Worm (Caenorhabditis elegans) whole organism, late embryonic: ENCODE results near the gene Y47D7A.19.

Experiments used
- C38D4.7 ChIP-seq: fragments of 200-800 bp; sonication (Bioruptor generic); optimal IDR thresholded peaks from 2 replicates; lab custom pipeline; 2018; ENCODE audit warnings: mild to moderate bottlenecking, missing genetic modification characterization, moderate library complexity, missing compliant biosample characterization
- K09A11.1 ChIP-seq: sonication (generic microtip); optimal IDR thresholded peaks from 2 replicates; lab custom pipeline; 2017; ENCODE audit warnings: antibody characterized with exemption, mild to moderate bottlenecking, missing genetic modification characterization, missing compliant biosample characterization; ENCODE audit not compliant: insufficient read depth
- T23F11.4 ChIP-seq: fragments of 200-800 bp; sonication (Bioruptor generic); optimal IDR thresholded peaks from 2 replicates; lab custom pipeline; 2018; ENCODE audit warnings: mild to moderate bottlenecking, missing genetic modification characterization, missing compliant biosample characterization
- Y22D7AL.16 ChIP-seq: sonication (generic microtip); optimal IDR thresholded peaks from 2 replicates; lab custom pipeline; 2016; ENCODE audit warnings: missing genetic modification characterization, missing compliant biosample characterization
- ahr-1 ChIP-seq: sonication (generic microtip); optimal IDR thresholded peaks from 2 replicates; lab custom pipeline; 2016; ENCODE audit warnings: missing genetic modification characterization, missing compliant biosample characterization
- ama-1 ChIP-seq: fragments of 150-350 bp; optimal IDR thresholded peaks from 2 replicates; lab custom pipeline; 2014
- ceh-19 ChIP-seq: fragments of 200-800 bp; sonication (Bioruptor generic); optimal IDR thresholded peaks from 2 replicates; lab custom pipeline; 2018; ENCODE audit warnings: mild to moderate bottlenecking, missing genetic modification characterization, missing compliant biosample characterization
- ceh-2 ChIP-seq: sonication (generic microtip); optimal IDR thresholded peaks from 2 replicates; lab custom pipeline; 2016; ENCODE audit warnings: missing genotype, missing genetic modification characterization, missing compliant biosample characterization
- ceh-24 ChIP-seq: sonication (generic microtip); optimal IDR thresholded peaks from 2 replicates; lab custom pipeline; 2016; ENCODE audit warnings: mild to moderate bottlenecking, missing genetic modification characterization, missing compliant biosample characterization
- ceh-30 ChIP-seq: fragments of 150-350 bp; optimal IDR thresholded peaks from 2 replicates; lab custom pipeline; 2014; ENCODE audit warnings: missing biosample characterization, missing genetic modification characterization
- ceh-34 ChIP-seq: sonication (generic microtip); optimal IDR thresholded peaks from 2 replicates; lab custom pipeline; 2016; ENCODE audit warnings: mild to moderate bottlenecking, missing genetic modification characterization, missing compliant biosample characterization
- ceh-6 ChIP-seq: fragments of 200-800 bp; sonication (Bioruptor generic); optimal IDR thresholded peaks from 2 replicates; lab custom pipeline; 2018; ENCODE audit warnings: mild to moderate bottlenecking, missing genetic modification characterization, missing compliant biosample characterization
- ceh-9 ChIP-seq: sonication (generic microtip); optimal IDR thresholded peaks from 2 replicates; lab custom pipeline; 2016; ENCODE audit warnings: mild to moderate bottlenecking, missing genetic modification characterization, inconsistent platforms, missing compliant biosample characterization
- che-1 ChIP-seq: sonication (generic microtip); optimal IDR thresholded peaks from 2 replicates; lab custom pipeline; 2016; ENCODE audit warnings: mild to moderate bottlenecking, missing genetic modification characterization, missing compliant biosample characterization
- dmd-4 ChIP-seq: sonication (generic microtip); optimal IDR thresholded peaks from 2 replicates; lab custom pipeline; 2016; ENCODE audit warnings: borderline replicate concordance, missing genetic modification characterization, missing compliant biosample characterization
- ets-4 ChIP-seq: sonication (generic microtip); optimal IDR thresholded peaks from 2 replicates; lab custom pipeline; 2016; ENCODE audit warnings: missing genetic modification characterization, missing compliant biosample characterization
- fax-1 ChIP-seq: sonication (generic microtip); optimal IDR thresholded peaks from 2 replicates; lab custom pipeline; 2016; ENCODE audit warnings: missing genotype, missing genetic modification characterization, missing compliant biosample characterization
- fkh-6 ChIP-seq: sonication (generic microtip); optimal IDR thresholded peaks from 2 replicates; lab custom pipeline; 2016; ENCODE audit warnings: missing genetic modification characterization, missing compliant biosample characterization
- gmeb-2 ChIP-seq: sonication (generic microtip); optimal IDR thresholded peaks from 2 replicates; lab custom pipeline; 2016; ENCODE audit warnings: missing genetic modification characterization, inconsistent platforms, missing compliant biosample characterization
- hlh-13 ChIP-seq: fragments of 200-800 bp; sonication (Bioruptor generic); optimal IDR thresholded peaks from 2 replicates; lab custom pipeline; 2018; ENCODE audit warnings: mild to moderate bottlenecking, missing genetic modification characterization, missing compliant biosample characterization
- hlh-15 ChIP-seq: sonication (generic microtip); optimal IDR thresholded peaks from 2 replicates; lab custom pipeline; 2016; ENCODE audit warnings: missing genetic modification characterization, missing compliant biosample characterization
- hlh-30 ChIP-seq: sonication (generic microtip); optimal IDR thresholded peaks from 2 replicates; lab custom pipeline; 2017; ENCODE audit warnings: antibody characterized with exemption, missing genetic modification characterization, missing compliant biosample characterization; ENCODE audit not compliant: insufficient read depth
- hlh-8 ChIP-seq: sonication (generic microtip); optimal IDR thresholded peaks from 2 replicates; lab custom pipeline; 2016; ENCODE audit warnings: missing genotype, missing genetic modification characterization, missing compliant biosample characterization
- lin-11 ChIP-seq: fragments of 200-800 bp; sonication (Bioruptor generic); optimal IDR thresholded peaks from 2 replicates; lab custom pipeline; 2018; ENCODE audit warnings: mild to moderate bottlenecking, missing genetic modification characterization, missing compliant biosample characterization
- madf-2 ChIP-seq: sonication (generic microtip); optimal IDR thresholded peaks from 2 replicates; lab custom pipeline; 2017; ENCODE audit warnings: missing genetic modification characterization, missing compliant biosample characterization
- mec-3 ChIP-seq: sonication (generic microtip); optimal IDR thresholded peaks from 2 replicates; lab custom pipeline; 2016; ENCODE audit warnings: borderline replicate concordance, missing genetic modification characterization, missing compliant biosample characterization
- nfya-1 ChIP-seq: sonication (generic microtip); optimal IDR thresholded peaks from 2 replicates; lab custom pipeline; 2017; ENCODE audit warnings: missing genetic modification characterization, mild to moderate bottlenecking, missing compliant biosample characterization, antibody characterized with exemption, moderate library complexity
- npax-4 ChIP-seq: sonication (generic microtip); optimal IDR thresholded peaks from 2 replicates; lab custom pipeline; 2016; ENCODE audit warnings: missing genetic modification characterization, missing compliant biosample characterization
- pag-3 ChIP-seq: sonication (generic microtip); optimal IDR thresholded peaks from 2 replicates; lab custom pipeline; 2016; ENCODE audit warnings: missing compliant biosample characterization, missing genetic modification characterization, borderline replicate concordance
- pha-2 ChIP-seq: sonication (generic microtip); optimal IDR thresholded peaks from 2 replicates; lab custom pipeline; 2017; ENCODE audit warnings: mild to moderate bottlenecking, missing genetic modification characterization, missing compliant biosample characterization
- pha-4 ChIP-seq: fragments of 150-350 bp; optimal IDR thresholded peaks from 2 replicates; lab custom pipeline; 2018; ENCODE audit warnings: missing biosample characterization, missing genetic modification reagents, missing genetic modification characterization
- pqm-1 ChIP-seq: sonication (generic microtip); optimal IDR thresholded peaks from 2 replicates; lab custom pipeline; 2016; ENCODE audit warnings: missing genetic modification characterization, missing compliant biosample characterization
- pros-1 ChIP-seq: fragments of 150-350 bp; optimal IDR thresholded peaks from 2 replicates; lab custom pipeline; 2014; ENCODE audit warnings: missing biosample characterization, missing genetic modification reagents, missing genetic modification characterization
- rnt-1 ChIP-seq: sonication (generic microtip); optimal IDR thresholded peaks from 2 replicates; lab custom pipeline; 2016; ENCODE audit warnings: missing genetic modification characterization, missing compliant biosample characterization
- sdc-2 ChIP-seq: sonication (generic microtip); optimal IDR thresholded peaks from 2 replicates; lab custom pipeline; 2016; ENCODE audit warnings: missing genotype, missing genetic modification characterization, missing compliant biosample characterization
- sox-2 ChIP-seq: fragments of 200-800 bp; sonication (Bioruptor generic); IDR thresholded peaks from 2 replicates; pipeline ENCODE4 v1.3.6; 2022; ENCODE audit warnings: missing genetic modification reagents, missing genetic modification characterization, missing compliant biosample characterization
- sox-4 ChIP-seq: sonication (generic microtip); optimal IDR thresholded peaks from 2 replicates; lab custom pipeline; 2017; ENCODE audit warnings: mild to moderate bottlenecking, missing genetic modification characterization, inconsistent platforms, missing compliant biosample characterization
- syd-9 ChIP-seq: sonication (generic microtip); optimal IDR thresholded peaks from 2 replicates; lab custom pipeline; 2016; ENCODE audit warnings: mild to moderate bottlenecking, missing genetic modification characterization, moderate library complexity, missing compliant biosample characterization
- tbx-2 ChIP-seq: sonication (generic microtip); optimal IDR thresholded peaks from 2 replicates; lab custom pipeline; 2016; ENCODE audit warnings: missing genetic modification characterization, missing compliant biosample characterization
- tbx-7 ChIP-seq: sonication (generic microtip); optimal IDR thresholded peaks from 2 replicates; lab custom pipeline; 2016; ENCODE audit warnings: missing genotype, missing genetic modification characterization, missing compliant biosample characterization
- ttx-3 ChIP-seq: sonication (generic microtip); optimal IDR thresholded peaks from 2 replicates; lab custom pipeline; 2016; ENCODE audit warnings: missing genetic modification reagents, missing genetic modification characterization, missing compliant biosample characterization
- unc-3 ChIP-seq, 2 experiments: fragments of 200-800 bp in 1 of 2; sonication (Bioruptor generic) in 1 of 2; sonication (generic microtip) in 1 of 2; conservative IDR thresholded peaks in 1 of 2; optimal IDR thresholded peaks in 1 of 2; 2 replicates each; pipeline versions ENCODE4 v1.3.6 to Lab custom; 2016 to 2022; ENCODE audit warnings: missing compliant biosample characterization in 2 of 2, missing genetic modification characterization in 2 of 2, missing genetic modification reagents in 1 of 2
- unc-42 ChIP-seq: sonication (generic microtip); optimal IDR thresholded peaks from 2 replicates; lab custom pipeline; 2016; ENCODE audit warnings: missing genotype, missing genetic modification characterization, missing compliant biosample characterization
- unc-55 ChIP-seq: sonication (generic microtip); optimal IDR thresholded peaks from 2 replicates; lab custom pipeline; 2017; ENCODE audit warnings: missing biosample characterization, missing genetic modification reagents, missing genetic modification characterization
- zip-5 ChIP-seq: sonication (generic microtip); optimal IDR thresholded peaks from 2 replicates; lab custom pipeline; 2016; ENCODE audit warnings: missing genetic modification characterization, missing compliant biosample characterization
- ztf-16 ChIP-seq: sonication (generic microtip); optimal IDR thresholded peaks from 2 replicates; lab custom pipeline; 2017; ENCODE audit warnings: missing genetic modification characterization, missing compliant biosample characterization

Y47D7A.19 gene

DNA sequence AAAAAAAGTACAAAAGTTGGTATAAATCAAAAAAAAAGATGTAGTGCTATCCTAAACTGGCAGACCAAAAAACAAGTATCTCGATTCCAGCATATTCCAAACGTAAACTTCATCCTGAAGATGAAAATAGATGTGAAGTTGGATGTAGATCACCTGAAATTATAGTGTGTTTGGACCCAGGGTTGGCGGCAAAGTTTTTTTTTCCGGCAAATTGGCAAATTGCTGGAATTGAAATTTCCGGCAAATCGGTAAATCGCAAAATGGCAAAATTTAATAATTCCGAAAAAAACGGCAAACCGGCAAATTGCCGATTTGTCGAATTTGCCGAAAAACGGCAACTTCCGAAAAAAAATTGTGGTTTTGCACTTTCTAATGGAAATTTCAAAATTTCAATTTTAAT, 39.7 kb upstream of the Y47D7A.19 start, which contains the start of gene F13A2.2:
F13A2.2 (minus strand) TSS at position 101 of the 400 bp plus-strand sequence.
- no peak for TF ChIP-seq syd-9
- no peak for TF ChIP-seq tbx-2 (tag; lab: Kevin White, UChicago)
- no peak for TF ChIP-seq zip-5 (tag; lab: Kevin White, UChicago)
- TF ChIP-seq ahr-1 (tag; lab: Kevin White, UChicago) = no peak
- no peak for TF ChIP-seq Y22D7AL.16
- no peak for TF ChIP-seq ama-1 (lab: Kevin White, UChicago)

DNA sequence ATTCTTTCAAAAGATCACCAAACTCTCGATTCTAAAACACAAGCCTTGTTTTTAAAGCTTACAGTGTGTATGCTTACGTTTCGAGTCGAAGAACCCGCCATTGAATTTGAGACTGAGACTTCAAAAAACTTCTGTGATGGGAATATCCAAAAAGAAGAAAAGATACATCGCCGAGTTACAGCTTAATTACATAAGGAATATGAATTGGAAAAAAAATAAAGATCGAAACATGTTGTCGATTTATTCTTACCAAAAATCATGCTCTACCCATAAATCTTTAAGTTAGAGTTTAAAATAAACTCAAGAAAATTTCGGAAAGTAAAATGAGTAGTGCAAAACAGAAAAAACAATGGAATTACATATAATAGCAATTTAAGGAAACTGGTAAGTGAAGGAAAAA, 38.0 kb upstream of the Y47D7A.19 start, which contains the start of gene F13A2.10:
F13A2.10 (minus strand) TSS at position 101 of the 400 bp plus-strand sequence.
- TF ChIP-seq hlh-13 (no peak), sox-2 (GFP tag; lab: Robert Waterston, UW) (no peak), pqm-1 (tag; lab: Kevin White, UChicago) (no peak), unc-42 (tag; lab: Kevin White, UChicago) (no peak), pag-3 (no peak), nfya-1 (tag; lab: Kevin White, UChicago) (no peak), unc-55 (GFP tag; lab: Kevin White, UChicago) (no peak), pha-4 (no peak), unc-3 (GFP tag; conservative IDR thresholded peaks at IDR 0.05; lab: Robert Waterston, UW) (no peak), unc-3 (tag; optimal IDR thresholded peaks at IDR 0.05; lab: Kevin White, UChicago) (no peak), che-1 (no peak), fkh-6 (tag; lab: Kevin White, UChicago) (no peak), madf-2 (tag; lab: Kevin White, UChicago) (no peak), mec-3 (no peak), sox-4 (tag; lab: Kevin White, UChicago) (no peak), rnt-1 (no peak), gmeb-2 (no peak), ceh-2 (tag; lab: Kevin White, UChicago) (no peak)

DNA sequence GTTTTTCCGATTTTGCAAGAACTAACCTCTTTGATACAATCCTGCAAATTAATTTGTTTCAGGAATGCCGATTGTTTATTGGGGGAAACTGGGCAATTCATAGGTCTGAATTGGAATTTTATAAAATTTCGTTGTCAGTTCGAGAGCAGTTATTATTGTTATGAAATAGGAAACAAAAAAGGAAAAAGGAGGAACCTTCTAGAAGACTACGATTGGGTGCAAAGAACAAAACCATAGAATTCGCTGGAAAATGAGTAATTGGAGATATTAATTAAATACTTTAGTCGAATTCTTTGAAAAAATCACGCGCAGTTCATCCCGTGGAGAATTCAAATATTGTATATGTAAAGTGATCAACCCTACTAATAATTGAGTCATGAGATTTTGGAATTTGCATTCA, 36.7 kb upstream of the Y47D7A.19 start, which contains the start of gene F13A2.9:
F13A2.9 (minus strand) TSS at position 101 of the 400 bp plus-strand sequence.
- TF ChIP-seq ceh-19 (no peak), Y22D7AL.16 (no peak), dmd-4 (tag; lab: Kevin White, UChicago) (no peak), ceh-6 (no peak), npax-4 (tag; lab: Kevin White, UChicago) (no peak), ceh-34 (tag; lab: Kevin White, UChicago) (no peak), pha-2 (tag; lab: Kevin White, UChicago) (no peak), tbx-7 (tag; lab: Kevin White, UChicago) (no peak), ets-4 (tag; lab: Kevin White, UChicago) (no peak), fax-1 (tag; lab: Kevin White, UChicago) (no peak), ttx-3 (tag; lab: Kevin White, UChicago) (no peak), syd-9 (no peak), hlh-30 (tag; lab: Kevin White, UChicago) (no peak), ceh-24 (tag; lab: Kevin White, UChicago) (no peak), pros-1 (no peak), hlh-15 (tag; lab: Kevin White, UChicago) (no peak), fkh-6 (tag; lab: Kevin White, UChicago) (no peak), K09A11.1 (tag; lab: Kevin White, UChicago) (no peak)

DNA sequence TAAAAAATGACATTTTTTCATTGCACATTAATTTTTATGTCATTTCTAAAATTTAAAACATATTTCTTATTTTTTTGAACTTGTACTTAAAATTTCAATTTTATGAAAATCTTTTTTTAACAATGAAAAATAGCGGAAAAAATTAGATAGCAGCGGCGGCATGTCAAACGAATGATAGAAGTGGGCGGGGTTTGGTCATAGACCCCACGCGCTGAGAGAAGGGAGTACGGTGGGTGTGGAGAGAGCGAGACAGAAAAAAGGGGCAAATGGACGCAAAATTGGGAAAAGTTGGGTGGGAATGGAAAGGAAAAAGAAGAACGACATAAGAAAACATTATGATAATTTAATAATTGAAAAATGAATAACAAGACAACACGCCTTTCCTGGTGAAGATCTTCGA, 36.2 kb upstream of the Y47D7A.19 start:
- TF ChIP-seq ceh-30 (tag; lab: Kevin White, UChicago) (no peak), sdc-2 (no peak), hlh-8 (tag; lab: Kevin White, UChicago) (no peak), nfya-1 (tag; lab: Kevin White, UChicago) (no peak), ceh-19 (no peak), unc-55 (GFP tag; lab: Kevin White, UChicago) (no peak), T23F11.4 (GFP tag; lab: Kevin White, UChicago) (no peak), dmd-4 (tag; lab: Kevin White, UChicago) (no peak), C38D4.7 (no peak), pha-2 (tag; lab: Kevin White, UChicago) (no peak), ceh-9 (tag; lab: Kevin White, UChicago) (no peak), ztf-16 (tag; lab: Kevin White, UChicago) (no peak), che-1 (no peak), ceh-24 (tag; lab: Kevin White, UChicago) (no peak), tbx-7 (tag; lab: Kevin White, UChicago) (no peak), npax-4 (tag; lab: Kevin White, UChicago) (no peak), rnt-1 (no peak), lin-11 (no peak)
- TF ChIP-seq, all 69 proteins: peak for 0
